Worm (Caenorhabditis elegans): ENCODE data around the gene C12D5.4.

ce11 chrV:7641718-7642117 is 30.6 kb upstream of the C12D5.4 start:
- no peak for TF ChIP-seq snpc-4 (tag; optimal IDR thresholded peaks at IDR 0.05)
- TF ChIP-seq nhr-237 (tag; optimal IDR thresholded peaks at IDR 0.05): no peak
- no peak for TF ChIP-seq nhr-28 (tag; optimal IDR thresholded peaks at IDR 0.05)
- TF ChIP-seq mep-1 (tag; optimal IDR thresholded peaks at IDR 0.05): no peak
- no peak for TF ChIP-seq unc-62 (GFP tag; optimal IDR thresholded peaks at IDR 0.05)
- TF ChIP-seq blmp-1 (tag; optimal IDR thresholded peaks at IDR 0.05): no peak
- TF ChIP-seq ceh-83 (GFP tag; optimal IDR thresholded peaks at IDR 0.05): no peak
- TF ChIP-seq nhr-76 (tag; optimal IDR thresholded peaks at IDR 0.05): no peak
- no peak for TF ChIP-seq zip-8 (tag; optimal IDR thresholded peaks at IDR 0.05)
- no peak for TF ChIP-seq elt-3 (tag; optimal IDR thresholded peaks at IDR 0.05)
- no peak for TF ChIP-seq ztf-11 (tag; optimal IDR thresholded peaks at IDR 0.05)
- no peak for TF ChIP-seq cnd-1 (tag; optimal IDR thresholded peaks at IDR 0.05)

All from whole organism, mixed stage, embryonic.